Worm (Caenorhabditis elegans): ENCODE data around the gene mig-23.

mig-23 gene

ce11 chrX:5984581-5985039, 35.9 kb upstream of the mig-23 start, which contains the start of gene klp-13:
TSS of gene klp-13 (plus strand) at chrX:5984989.
- no peak for TF ChIP-seq C06A6.2 (GFP tag; conservative IDR thresholded peaks at IDR 0.05)
- TF ChIP-seq aptf-2 (GFP tag; conservative IDR thresholded peaks at IDR 0.05): no peak
- no peak for TF ChIP-seq rec-8 (tag; optimal IDR thresholded peaks at IDR 0.05)
- TF ChIP-seq pbrm-1 (GFP tag; IDR thresholded peaks at IDR 0.05): peak; percentile 48; the same call in 1 of the 2 replicates
- TF ChIP-seq let-526 (GFP tag; IDR thresholded peaks at IDR 0.05): no peak
- TF ChIP-seq let-607 (tag; optimal IDR thresholded peaks at IDR 0.05): peak; percentile 30 to 83
- TF ChIP-seq aptf-3 (GFP tag; IDR thresholded peaks at IDR 0.05): no peak
- no peak for TF ChIP-seq F10E7.11 (tag; optimal IDR thresholded peaks at IDR 0.05)
- no peak for TF ChIP-seq mel-28 (tag; optimal IDR thresholded peaks at IDR 0.05; ENCODE audit: borderline replicate concordance)
- TF ChIP-seq lin-35 (GFP tag; optimal IDR thresholded peaks at IDR 0.05): peak in 1 of 3 experiments; percentile 83
- TF ChIP-seq T26A5.8 (tag; optimal IDR thresholded peaks at IDR 0.05): no peak
- no peak for TF ChIP-seq nhr-27 (tag; optimal IDR thresholded peaks at IDR 0.05)
- TF ChIP-seq repo-1 (tag; optimal IDR thresholded peaks at IDR 0.05): no peak
- no peak for TF ChIP-seq hsf-1 (GFP tag; IDR thresholded peaks at IDR 0.05)
- no peak for TF ChIP-seq snpc-3.4 (tag; optimal IDR thresholded peaks at IDR 0.05)
- TF ChIP-seq ztf-3 (GFP tag; optimal IDR thresholded peaks at IDR 0.05): no peak
- no peak for TF ChIP-seq mes-4 (tag; optimal IDR thresholded peaks at IDR 0.05)
- TF ChIP-seq B0035.1 (tag; optimal IDR thresholded peaks at IDR 0.05): no peak
- no peak for TF ChIP-seq egl-18 (GFP tag; IDR thresholded peaks at IDR 0.05)
- peak; percentile 67 for TF ChIP-seq K11D2.4 (GFP tag; IDR thresholded peaks at IDR 0.05)
- TF ChIP-seq ztf-22 (GFP tag; optimal IDR thresholded peaks at IDR 0.05): no peak
- no peak for TF ChIP-seq lir-1 (GFP tag; conservative IDR thresholded peaks at IDR 0.05)
- no peak for TF ChIP-seq nhr-179 (tag; optimal IDR thresholded peaks at IDR 0.05)
- TF ChIP-seq hrde-1 (tag; optimal IDR thresholded peaks at IDR 0.05; ENCODE audit: borderline replicate concordance): no peak
- no peak for TF ChIP-seq attf-6 (GFP tag; IDR thresholded peaks at IDR 0.05)
- no peak for TF ChIP-seq zim-3 (tag; optimal IDR thresholded peaks at IDR 0.05)
- TF ChIP-seq F23B12.7 (tag; optimal IDR thresholded peaks at IDR 0.05; ENCODE audit: insufficient read depth): peak; percentile 50
- TF ChIP-seq Y53F4B.3 (GFP tag; IDR thresholded peaks at IDR 0.05): no peak
- TF ChIP-seq attf-3 (GFP tag; conservative IDR thresholded peaks at IDR 0.05): no peak
- TF ChIP-seq lin-54 (GFP tag; optimal IDR thresholded peaks at IDR 0.05): no peak
- TF ChIP-seq ztf-18 (tag; optimal IDR thresholded peaks at IDR 0.05): peak; percentile 30
- no peak for TF ChIP-seq F55B11.4 (tag; optimal IDR thresholded peaks at IDR 0.05; ENCODE audit: borderline replicate concordance, insufficient read depth)
- TF ChIP-seq hlh-12 (tag; optimal IDR thresholded peaks at IDR 0.05): no peak
- no peak for TF ChIP-seq F57C9.4 (tag; optimal IDR thresholded peaks at IDR 0.05)
- 0 out of 2 replicates have a peak, but pooled peaks have one; percentile 86 for TF ChIP-seq F37B4.10 (GFP tag; IDR thresholded peaks at IDR 0.05)
- no peak for TF ChIP-seq ztf-6 (GFP tag; IDR thresholded peaks at IDR 0.05)
- TF ChIP-seq mcd-1 (GFP tag; IDR thresholded peaks at IDR 0.05): peak; percentile 60
- no peak for TF ChIP-seq F52B5.7 (tag; optimal IDR thresholded peaks at IDR 0.05)
- TF ChIP-seq sdz-38 (tag; optimal IDR thresholded peaks at IDR 0.05): no peak
- no peak for TF ChIP-seq ceh-58 (GFP tag; IDR thresholded peaks at IDR 0.05)
- TF ChIP-seq D2030.7 (GFP tag; IDR thresholded peaks at IDR 0.05): no peak
- TF ChIP-seq fkh-3 (tag; optimal IDR thresholded peaks at IDR 0.05): no peak
- no peak for TF ChIP-seq hlh-26 (GFP tag; conservative IDR thresholded peaks at IDR 0.05)
- TF ChIP-seq T07F8.4 (tag; optimal IDR thresholded peaks at IDR 0.05): no peak
- TF ChIP-seq efl-1 (GFP tag; optimal IDR thresholded peaks at IDR 0.05): peak; percentile 70
- TF ChIP-seq ceh-40 (GFP tag; IDR thresholded peaks at IDR 0.05): no peak
- no peak for TF ChIP-seq F22D6.2 (tag; optimal IDR thresholded peaks at IDR 0.05)
- no peak for TF ChIP-seq ceh-79 (tag; optimal IDR thresholded peaks at IDR 0.05)
